Worm (Caenorhabditis elegans) whole organism, midembryonic: ENCODE results near the gene T01D3.3.

ENCODE experiments used
- T22C8.4 ChIP-seq: fragments of 200-800 bp; sonication (Bioruptor generic); IDR thresholded peaks from 2 replicates; pipeline ENCODE4 v1.3.6; 2022; ENCODE audit warnings: missing genetic modification characterization, missing compliant biosample characterization
- cog-1 ChIP-seq: sonication (generic microtip); optimal IDR thresholded peaks from 2 replicates; lab custom pipeline; 2016; ENCODE audit warnings: missing genetic modification characterization, missing compliant biosample characterization
- flt-1 ChIP-seq: fragments of 200-800 bp; sonication (Bioruptor generic); IDR thresholded peaks from 2 replicates; pipeline ENCODE4 v1.3.6; 2022; ENCODE audit warnings: missing genetic modification characterization, missing compliant biosample characterization
- klf-2 ChIP-seq: fragments of 200-800 bp; sonication (Bioruptor generic); conservative IDR thresholded peaks from 2 replicates; pipeline ENCODE4 v1.3.6; 2022; ENCODE audit warnings: missing genetic modification reagents, missing genetic modification characterization, missing compliant biosample characterization
- med-1 ChIP-seq: sonication (generic microtip); optimal IDR thresholded peaks from 2 replicates; lab custom pipeline; 2017; ENCODE audit warnings: missing genetic modification characterization, mild to moderate bottlenecking, missing compliant biosample characterization, antibody characterized with exemption, missing genetic modification reagents; ENCODE audit not compliant: insufficient read depth
- ref-1 ChIP-seq: fragments of 200-800 bp; sonication (Bioruptor generic); conservative IDR thresholded peaks from 2 replicates; pipeline ENCODE4 v1.3.6; 2022; ENCODE audit warnings: missing genetic modification reagents, missing genetic modification characterization, missing compliant biosample characterization
- tab-1 ChIP-seq: fragments of 200-800 bp; sonication (Bioruptor generic); IDR thresholded peaks from 2 replicates; pipeline ENCODE4 v1.3.6; 2022; ENCODE audit warnings: missing genetic modification characterization, missing compliant biosample characterization
- ztf-23 ChIP-seq: fragments of 200-800 bp; sonication (Bioruptor generic); IDR thresholded peaks from 2 replicates; pipeline ENCODE4 v1.3.6; 2022; ENCODE audit warnings: missing genetic modification reagents, missing genetic modification characterization, missing compliant biosample characterization
- ztf-29 ChIP-seq: fragments of 200-800 bp; sonication (Bioruptor generic); IDR thresholded peaks from 2 replicates; pipeline ENCODE4 v1.3.6; 2022; ENCODE audit warnings: missing genetic modification reagents, missing genetic modification characterization, missing compliant biosample characterization

Gene T01D3.3

DNA sequence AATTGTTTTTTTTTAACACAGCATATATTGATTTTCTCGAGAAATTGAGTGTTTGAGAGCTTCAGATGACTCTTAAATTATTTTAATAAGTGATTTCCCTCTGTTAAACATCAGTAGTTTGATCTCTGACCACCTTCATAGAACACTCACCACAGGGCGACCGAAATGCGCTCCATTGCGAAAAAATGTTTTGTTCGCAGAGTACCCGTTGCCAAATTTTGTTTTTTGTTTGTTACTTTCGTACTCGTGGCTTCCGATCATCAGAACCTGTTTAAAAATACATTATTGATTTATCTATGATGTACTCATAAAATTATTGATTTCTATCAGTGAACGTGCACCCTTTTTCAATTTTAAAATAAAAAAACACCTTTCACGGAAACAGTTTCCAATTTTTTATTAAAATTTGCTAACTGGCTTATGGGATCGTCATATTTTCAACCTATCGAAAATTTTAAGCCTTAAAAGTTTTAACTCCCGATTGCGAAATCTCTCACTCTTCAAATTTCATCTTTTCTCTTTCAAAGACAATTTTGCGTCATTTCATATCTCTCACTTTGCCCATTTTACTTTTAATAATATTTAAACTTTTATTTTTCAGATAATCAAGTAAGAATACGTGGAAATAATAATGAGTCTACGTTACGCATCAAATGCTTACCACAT lies 43.3 kb upstream of the T01D3.3 start, which contains the start of gene letm-1:
Gene letm-1 (plus strand): TSS at position 598 of the 666 bp plus-strand sequence.
- no peak for TF ChIP-seq tab-1 (GFP tag; lab: Robert Waterston, UW)
- no peak for TF ChIP-seq flt-1 (GFP tag; lab: Robert Waterston, UW)
- no peak for TF ChIP-seq klf-2 (GFP tag; lab: Robert Waterston, UW)
- TF ChIP-seq ref-1 (GFP tag; lab: Robert Waterston, UW) = no peak
- TF ChIP-seq cog-1 (tag; lab: Kevin White, UChicago) = no peak
- TF ChIP-seq ztf-29 (GFP tag; lab: Robert Waterston, UW) = no peak
- no peak for TF ChIP-seq ztf-23 (GFP tag; lab: Robert Waterston, UW)
- no peak for TF ChIP-seq med-1 (GFP tag; lab: Kevin White, UChicago)
- no peak for TF ChIP-seq T22C8.4 (GFP tag; lab: Robert Waterston, UW)

DNA sequence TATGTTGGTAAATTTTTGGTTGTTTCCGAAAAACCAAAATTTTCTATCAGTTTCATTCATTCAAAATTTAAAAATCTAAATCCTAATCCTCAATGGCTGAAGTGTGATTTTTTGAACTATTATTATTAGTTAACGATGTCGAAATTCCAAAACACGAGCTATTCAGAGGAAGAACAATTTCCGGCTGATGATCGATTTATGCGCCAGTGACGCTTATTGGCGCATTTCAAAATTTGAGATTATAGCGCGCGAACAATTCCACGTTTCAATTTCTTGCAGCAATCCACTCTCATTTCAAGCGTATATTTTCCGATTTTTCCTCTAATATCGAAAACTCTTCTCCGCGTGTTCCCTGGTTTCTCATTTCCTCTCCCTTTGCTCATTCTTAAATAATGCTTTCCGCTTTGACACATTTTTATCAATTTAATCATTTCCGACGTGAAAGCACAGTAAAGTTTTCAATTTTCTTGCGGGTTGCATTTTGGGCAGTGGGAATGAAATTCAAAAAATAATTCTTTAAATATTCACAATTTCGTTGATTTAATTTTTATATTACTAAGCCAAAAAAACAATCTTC lies 39.6 kb upstream of the T01D3.3 start:
- TF ChIP-seq ztf-29 (GFP tag; lab: Robert Waterston, UW) = no peak

DNA sequence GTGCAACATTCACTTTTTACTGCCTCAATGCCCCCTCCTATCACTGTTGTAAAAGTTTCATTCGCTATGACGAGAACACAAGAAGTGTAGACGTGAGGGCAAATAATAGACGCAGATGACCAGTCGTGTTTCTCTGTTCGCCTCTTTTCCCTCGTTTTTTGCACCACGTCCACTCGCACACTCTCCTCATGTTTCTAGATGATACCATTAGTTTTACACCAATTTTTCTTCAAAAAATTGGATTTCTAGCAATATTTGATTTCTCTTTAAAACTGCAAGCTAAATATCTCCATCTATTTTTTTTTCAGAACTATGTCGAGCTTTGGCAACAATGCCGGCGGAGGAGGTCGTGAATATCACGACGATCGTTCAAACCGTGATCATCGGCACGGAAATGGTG lies 39.0 kb upstream of the T01D3.3 start, which contains the start of gene rde-12:
Gene rde-12 (plus strand): TSS at position 301 of the 400 bp plus-strand sequence.
- TF ChIP-seq med-1 (GFP tag; lab: Kevin White, UChicago) (no peak), ref-1 (GFP tag; lab: Robert Waterston, UW) (no peak), flt-1 (GFP tag; lab: Robert Waterston, UW) (no peak), klf-2 (GFP tag; lab: Robert Waterston, UW) (no peak), tab-1 (GFP tag; lab: Robert Waterston, UW) (no peak), cog-1 (tag; lab: Kevin White, UChicago) (no peak), ztf-29 (GFP tag; lab: Robert Waterston, UW) (no peak), ztf-23 (GFP tag; lab: Robert Waterston, UW) (no peak), T22C8.4 (GFP tag; lab: Robert Waterston, UW) (no peak)

DNA sequence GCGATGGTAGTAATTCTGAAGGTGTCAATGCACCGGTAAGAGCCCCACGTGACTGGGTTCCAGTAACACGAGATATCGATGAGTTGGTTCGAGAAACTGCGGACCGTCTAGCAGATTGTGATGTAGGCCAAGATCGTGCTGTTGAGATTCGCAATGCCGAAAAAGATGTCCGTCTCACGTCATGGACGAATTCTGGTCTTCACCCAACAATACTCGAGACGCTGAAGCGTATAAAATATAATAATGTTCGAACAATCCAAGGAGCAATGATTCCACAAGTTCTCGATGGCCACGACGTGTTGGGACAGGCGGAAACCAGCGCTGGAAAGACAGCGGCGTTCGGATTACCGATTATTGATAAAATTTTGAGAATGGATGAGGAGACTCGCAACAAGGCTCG lies 37.6 kb upstream of the T01D3.3 start:
- TF ChIP-seq ztf-23 (GFP tag; lab: Robert Waterston, UW) (no peak), cog-1 (tag; lab: Kevin White, UChicago) (no peak)

DNA sequence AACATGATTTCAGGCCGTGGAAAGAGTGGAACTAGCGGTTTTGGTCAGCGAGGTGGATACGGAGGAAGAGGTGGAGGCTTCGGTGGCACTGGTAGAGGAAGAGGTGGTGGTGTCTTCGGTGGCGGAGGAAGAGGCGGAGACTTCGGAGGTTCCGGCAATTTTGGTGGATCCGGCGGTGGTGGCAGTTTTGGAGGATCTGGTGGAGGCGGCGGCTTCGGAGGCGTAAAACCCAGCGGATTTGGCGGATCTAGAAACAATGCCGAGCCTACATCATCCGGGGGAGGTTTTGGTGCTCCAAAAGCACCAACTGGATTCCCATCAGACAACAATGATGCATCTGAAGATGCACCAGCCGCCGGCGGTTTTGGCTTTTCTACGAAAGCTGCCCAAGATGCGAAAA lies 35.7 kb upstream of the T01D3.3 start:
- TF ChIP-seq T22C8.4 (GFP tag; lab: Robert Waterston, UW) = no peak
- TF ChIP-seq flt-1 (GFP tag; lab: Robert Waterston, UW) = peak; percentile 57; the same call in 1 of the 2 replicates
- no peak for TF ChIP-seq med-1 (GFP tag; lab: Kevin White, UChicago)
- 0 out of 2 replicates have a peak, but pooled peaks have one; percentile 23 for TF ChIP-seq tab-1 (GFP tag; lab: Robert Waterston, UW)

DNA sequence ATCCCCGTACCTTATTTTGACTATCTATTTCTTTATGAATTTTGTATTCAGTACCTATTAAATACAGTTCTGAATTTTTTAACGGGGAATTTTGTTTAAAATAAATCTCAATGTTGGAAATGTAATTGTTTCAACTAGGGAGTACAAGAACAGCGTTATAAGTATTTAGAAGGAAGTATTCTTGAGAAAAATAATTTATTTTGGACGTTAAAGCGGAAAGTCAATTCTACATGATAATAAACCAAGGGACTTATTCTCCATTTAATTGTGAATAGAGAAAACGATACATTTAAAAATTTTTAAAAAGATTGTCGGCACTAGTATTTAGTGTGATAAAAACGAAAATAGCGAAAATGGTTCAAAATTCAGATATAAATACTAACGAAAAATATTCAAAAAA lies 34.9 kb upstream of the T01D3.3 start:
- TF ChIP-seq ref-1 (GFP tag; lab: Robert Waterston, UW) (no peak), T22C8.4 (GFP tag; lab: Robert Waterston, UW) (no peak), ztf-29 (GFP tag; lab: Robert Waterston, UW) (no peak), klf-2 (GFP tag; lab: Robert Waterston, UW) (no peak), med-1 (GFP tag; lab: Kevin White, UChicago) (no peak), flt-1 (GFP tag; lab: Robert Waterston, UW) (no peak), cog-1 (tag; lab: Kevin White, UChicago) (no peak), tab-1 (GFP tag; lab: Robert Waterston, UW) (no peak), ztf-23 (GFP tag; lab: Robert Waterston, UW) (no peak)

DNA sequence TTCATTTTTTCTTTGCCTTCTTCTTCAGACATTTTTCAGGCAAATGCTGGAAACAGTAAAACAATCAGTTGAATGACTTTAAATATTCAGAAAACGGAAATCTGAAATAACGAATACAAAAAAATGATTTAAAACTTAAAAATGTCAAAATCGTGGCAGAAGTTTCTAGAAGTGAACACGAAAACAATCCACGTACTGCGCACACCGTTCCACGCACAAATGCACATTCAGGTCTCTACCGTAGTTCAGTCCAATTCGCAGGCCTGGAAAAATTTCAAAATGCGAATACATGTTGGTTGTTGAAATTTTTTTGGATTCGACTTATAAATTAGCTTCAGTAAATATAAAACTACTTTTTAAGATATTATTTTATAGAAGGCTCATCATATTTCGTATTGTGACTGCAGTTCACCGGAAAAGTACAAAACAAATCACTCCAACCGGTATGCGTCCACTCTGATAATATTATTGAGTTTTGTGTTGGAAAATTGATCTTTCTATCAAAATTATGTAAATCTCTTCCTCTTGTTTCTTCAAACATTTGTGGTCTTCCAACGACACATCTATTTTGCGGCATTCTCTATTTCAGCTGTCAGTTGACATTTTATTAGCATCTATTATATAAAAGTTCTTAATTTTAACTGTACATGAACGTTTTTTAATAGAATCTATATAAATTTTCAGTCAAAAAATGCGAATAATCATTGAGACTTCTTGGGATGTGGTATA lies 32.0 kb upstream of the T01D3.3 start, which contains the start of the genes mip-2 and F58G11.4:
Gene mip-2 (minus strand): TSS at position 48 of the 729 bp plus-strand sequence.
Gene F58G11.4 (plus strand): TSS at position 679 of the 729 bp plus-strand sequence.
- TF ChIP-seq klf-2 (GFP tag; lab: Robert Waterston, UW) = no peak
- no peak for TF ChIP-seq ztf-29 (GFP tag; lab: Robert Waterston, UW)
- TF ChIP-seq ztf-23 (GFP tag; lab: Robert Waterston, UW) = no peak
- TF ChIP-seq flt-1 (GFP tag; lab: Robert Waterston, UW) = no peak
- no peak for TF ChIP-seq cog-1 (tag; lab: Kevin White, UChicago)
- TF ChIP-seq tab-1 (GFP tag; lab: Robert Waterston, UW) = no peak
- TF ChIP-seq ref-1 (GFP tag; lab: Robert Waterston, UW) = no peak
- no peak for TF ChIP-seq T22C8.4 (GFP tag; lab: Robert Waterston, UW)
- no peak for TF ChIP-seq med-1 (GFP tag; lab: Kevin White, UChicago)

DNA sequence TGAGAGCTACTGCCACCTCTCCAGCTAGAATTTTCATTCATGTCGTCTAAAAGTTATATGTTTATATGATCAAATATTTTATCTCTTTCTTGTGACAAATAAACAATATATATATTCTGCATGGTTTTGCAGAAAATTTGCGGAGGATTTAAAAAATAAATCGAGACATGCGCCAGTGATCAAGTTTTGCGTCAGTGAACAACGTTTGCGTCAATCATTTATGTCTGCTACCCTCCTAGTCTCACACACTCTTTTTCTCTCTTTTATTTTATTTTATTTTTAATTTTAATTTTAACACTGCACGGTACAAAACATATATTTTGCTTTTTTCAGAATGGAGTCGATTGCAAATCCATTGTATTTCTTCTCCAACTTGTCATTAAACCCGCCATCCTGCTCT lies 25.5 kb upstream of the T01D3.3 start, which contains the start of the genes tag-65 and ccz-1:
Gene tag-65 (minus strand): TSS at position 46 of the 400 bp plus-strand sequence.
Gene ccz-1 (plus strand): TSS at position 334 of the 400 bp plus-strand sequence.
- TF ChIP-seq ztf-29 (GFP tag; lab: Robert Waterston, UW) (no peak), cog-1 (tag; lab: Kevin White, UChicago) (peak; percentile 77)

DNA sequence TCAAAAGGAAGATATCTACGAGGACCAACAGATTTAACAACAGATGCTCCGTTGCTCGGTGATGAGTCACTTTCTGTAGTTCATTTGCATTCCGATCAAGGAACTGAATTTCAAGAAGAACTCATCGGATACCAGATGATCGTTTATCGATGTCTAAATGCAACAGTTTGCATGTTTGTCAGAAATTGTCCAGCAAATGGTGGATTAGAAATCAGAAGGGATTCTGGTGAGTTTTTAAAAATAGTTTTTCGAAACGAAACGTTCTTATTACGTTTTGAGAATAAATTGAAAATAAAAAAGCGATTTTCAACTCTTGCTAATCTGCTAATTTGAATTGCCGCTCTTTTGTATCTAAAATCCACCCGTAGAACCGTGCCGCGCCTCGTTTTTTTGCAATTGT lies 24.2 kb upstream of the T01D3.3 start:
- TF ChIP-seq ref-1 (GFP tag; lab: Robert Waterston, UW) (no peak), tab-1 (GFP tag; lab: Robert Waterston, UW) (no peak), ztf-23 (GFP tag; lab: Robert Waterston, UW) (no peak), ztf-29 (GFP tag; lab: Robert Waterston, UW) (no peak), T22C8.4 (GFP tag; lab: Robert Waterston, UW) (no peak)
